Fruit fly (Drosophila melanogaster): ENCODE measurements around the gene Myo61F.

DNA sequence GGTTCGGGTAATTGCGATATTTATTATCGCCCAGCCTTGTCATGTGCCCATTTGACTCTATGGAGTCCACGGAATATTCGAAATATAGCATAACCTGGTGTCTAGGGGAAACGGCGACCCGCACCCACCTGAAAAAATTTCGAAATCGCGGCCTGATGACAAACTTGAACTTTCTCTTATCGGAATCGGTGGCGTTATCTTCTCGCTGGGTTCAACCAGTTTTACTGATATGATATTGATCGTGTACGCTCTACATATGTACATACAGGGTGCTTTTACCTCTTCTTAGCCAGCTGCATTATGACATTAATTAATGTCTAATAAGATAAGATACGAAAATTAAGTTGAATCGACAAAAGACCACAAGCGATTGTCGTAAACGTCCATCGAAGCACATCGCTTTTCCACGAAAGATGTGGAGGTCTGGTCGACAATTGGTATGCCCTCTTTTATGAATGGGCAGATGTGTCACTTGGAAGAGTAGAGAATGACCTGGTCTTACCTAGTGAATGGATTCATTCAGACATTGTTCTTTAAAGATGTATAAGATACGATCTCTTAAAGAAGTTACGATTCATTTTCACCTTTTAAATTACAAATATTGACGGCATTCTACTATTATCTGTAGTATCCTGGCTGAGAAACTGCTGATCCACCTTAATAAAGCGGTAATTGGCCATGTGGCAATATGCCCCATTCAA, 2.1 kb downstream of the Myo61F start:
- TF ChIP-seq Pif1B (GFP tag; optimal IDR thresholded peaks at IDR 0.05): peak; percentile 38
- peak; percentile 38 for TF ChIP-seq CG15710 (tag; optimal IDR thresholded peaks at IDR 0.05)

Measured in whole organism, pupa.